Worm (Caenorhabditis elegans): ENCODE data around the gene iff-2.

The iff-2 gene

DNA sequence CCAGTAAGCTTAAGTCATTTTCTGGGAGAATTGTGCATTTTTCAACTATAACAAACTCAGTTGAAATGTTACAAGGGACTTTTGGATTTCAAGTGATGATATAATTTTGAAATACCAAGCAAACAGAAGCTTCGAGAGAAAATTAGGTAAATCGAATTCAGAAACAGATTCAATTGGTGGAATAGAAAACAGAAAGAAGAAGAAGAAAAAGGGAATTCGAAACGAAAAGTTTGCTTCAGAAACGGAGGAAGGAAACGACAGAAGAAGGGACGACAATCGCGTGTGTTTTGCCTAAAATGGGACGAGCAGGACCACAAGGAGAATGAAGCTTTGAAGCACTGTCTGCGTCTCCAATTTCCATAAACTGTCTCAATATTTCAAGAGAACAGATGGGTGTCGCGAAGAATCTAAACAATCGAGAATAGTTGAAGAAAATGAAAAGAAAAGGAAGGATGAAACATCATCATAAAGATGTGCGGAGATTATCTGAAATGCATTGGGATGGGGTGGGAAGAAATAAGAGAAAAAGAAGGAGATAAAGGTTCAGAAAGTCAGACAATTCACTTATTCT, 26.6 kb upstream of the iff-2 start:
- TF ChIP-seq bed-3 (GFP tag; optimal IDR thresholded peaks at IDR 0.05) (no peak), ham-2 (GFP tag; optimal IDR thresholded peaks at IDR 0.05) (no peak), blmp-1 (tag; optimal IDR thresholded peaks at IDR 0.05) (no peak), nhr-12 (tag; optimal IDR thresholded peaks at IDR 0.05) (no peak), M03D4.4 (tag; optimal IDR thresholded peaks at IDR 0.05) (no peak), elt-1 (tag; optimal IDR thresholded peaks at IDR 0.05; ENCODE audit: borderline replicate concordance, insufficient read depth) (peak; percentile 43), mab-5 (tag; optimal IDR thresholded peaks at IDR 0.05) (no peak), unc-120 (tag; optimal IDR thresholded peaks at IDR 0.05; ENCODE audit: poor library complexity, severe bottlenecking) (no peak), ces-1 (GFP tag; optimal IDR thresholded peaks at IDR 0.05) (peak; percentile 99), nhr-2 (tag; optimal IDR thresholded peaks at IDR 0.05) (no peak), ceh-39 (tag; optimal IDR thresholded peaks at IDR 0.05) (no peak), nhr-76 (tag; optimal IDR thresholded peaks at IDR 0.05) (no peak), drap-1 (GFP tag; optimal IDR thresholded peaks at IDR 0.05) (no peak), mls-2 (tag; optimal IDR thresholded peaks at IDR 0.05) (no peak)

DNA sequence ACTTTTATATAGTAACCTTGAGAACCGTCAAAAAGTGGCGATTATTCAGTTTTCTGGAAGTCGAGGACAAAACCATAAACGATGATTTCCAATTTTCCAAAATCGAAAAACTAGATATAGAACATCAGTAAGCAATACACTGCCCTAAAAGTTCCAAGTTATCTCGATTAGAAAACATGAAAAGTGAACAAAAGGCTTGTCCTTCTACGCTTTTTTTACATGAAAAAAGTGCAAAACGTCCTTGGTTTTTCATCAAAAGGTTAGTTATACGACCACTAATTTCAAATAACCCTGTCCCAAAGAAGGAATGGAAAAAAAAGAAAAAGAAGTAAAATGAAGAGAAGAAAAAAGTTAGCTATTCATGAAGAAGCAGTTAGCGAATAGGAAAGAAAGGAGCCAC, 24.8 kb upstream of the iff-2 start:
- TF ChIP-seq pha-4 (tag; optimal IDR thresholded peaks at IDR 0.05) (no peak), lsy-2 (tag; optimal IDR thresholded peaks at IDR 0.05) (no peak), snpc-4 (tag; optimal IDR thresholded peaks at IDR 0.05) (no peak), ces-1 (GFP tag; optimal IDR thresholded peaks at IDR 0.05) (no peak), sem-2 (GFP tag; optimal IDR thresholded peaks at IDR 0.05) (no peak), nhr-2 (tag; optimal IDR thresholded peaks at IDR 0.05) (no peak), unc-120 (tag; optimal IDR thresholded peaks at IDR 0.05; ENCODE audit: poor library complexity, severe bottlenecking) (no peak), lin-32 (GFP tag; optimal IDR thresholded peaks at IDR 0.05) (no peak)

DNA sequence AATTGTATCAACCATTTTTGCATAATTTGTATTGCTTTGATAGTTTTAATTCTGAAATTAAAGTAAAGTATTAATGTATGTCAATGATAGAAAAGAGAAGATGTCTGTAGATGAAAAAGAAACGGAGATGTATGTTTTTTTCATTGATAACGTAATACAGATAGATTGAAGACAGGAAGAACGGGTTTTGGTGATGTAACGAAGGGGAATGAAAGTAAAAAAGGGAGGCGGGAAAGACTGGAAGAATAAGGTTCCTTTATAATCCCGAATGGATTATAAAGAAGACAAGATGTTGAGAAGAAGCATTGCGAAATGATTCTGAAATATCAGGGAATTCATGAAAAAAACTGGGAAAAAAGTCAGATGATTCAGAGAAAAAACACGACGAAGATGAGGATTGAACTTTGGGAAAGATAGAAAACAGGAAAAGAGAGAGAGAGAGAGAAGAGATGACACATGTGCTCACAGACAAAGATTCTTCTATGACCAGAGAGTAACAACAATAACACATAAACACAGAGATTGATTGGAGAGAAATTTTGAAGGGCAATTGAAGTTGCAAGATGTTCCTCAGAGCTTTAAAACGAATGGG, 24.0 kb upstream of the iff-2 start, which contains the start of gene F54C9.11:
Gene F54C9.11, minus strand, starts transcription at position 51 of the 592 bp plus-strand sequence.
- TF ChIP-seq pha-4 (tag; optimal IDR thresholded peaks at IDR 0.05), result no peak
- no peak for TF ChIP-seq mep-1 (tag; optimal IDR thresholded peaks at IDR 0.05)
- no peak for TF ChIP-seq nhr-12 (tag; optimal IDR thresholded peaks at IDR 0.05)

DNA sequence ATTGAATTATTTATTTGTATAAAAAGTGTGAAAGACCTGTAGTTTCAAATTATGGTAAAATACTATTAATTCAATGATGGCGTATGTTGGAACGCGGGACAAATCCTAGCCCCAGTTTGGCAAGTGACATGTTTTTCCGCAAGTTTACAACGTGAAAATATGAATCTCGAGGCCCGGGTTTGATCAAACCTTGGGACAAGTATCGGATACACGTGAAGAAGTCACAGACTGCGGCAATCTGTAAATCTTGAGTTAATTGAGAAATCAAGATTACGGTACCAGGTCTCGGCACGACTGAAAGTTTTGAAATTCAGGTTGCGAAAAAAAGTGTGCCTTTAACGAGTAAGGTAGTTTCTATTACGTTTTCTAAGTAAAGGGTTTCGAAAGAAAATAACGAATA, 21.9 kb upstream of the iff-2 start:
- TF ChIP-seq elt-1 (tag; optimal IDR thresholded peaks at IDR 0.05; ENCODE audit: borderline replicate concordance, insufficient read depth) (no peak), mls-2 (tag; optimal IDR thresholded peaks at IDR 0.05) (no peak), lin-32 (GFP tag; optimal IDR thresholded peaks at IDR 0.05) (no peak), mep-1 (tag; optimal IDR thresholded peaks at IDR 0.05) (no peak), pha-4 (tag; optimal IDR thresholded peaks at IDR 0.05) (no peak), snpc-4 (tag; optimal IDR thresholded peaks at IDR 0.05) (no peak), blmp-1 (tag; optimal IDR thresholded peaks at IDR 0.05) (no peak), drap-1 (GFP tag; optimal IDR thresholded peaks at IDR 0.05) (no peak)

DNA sequence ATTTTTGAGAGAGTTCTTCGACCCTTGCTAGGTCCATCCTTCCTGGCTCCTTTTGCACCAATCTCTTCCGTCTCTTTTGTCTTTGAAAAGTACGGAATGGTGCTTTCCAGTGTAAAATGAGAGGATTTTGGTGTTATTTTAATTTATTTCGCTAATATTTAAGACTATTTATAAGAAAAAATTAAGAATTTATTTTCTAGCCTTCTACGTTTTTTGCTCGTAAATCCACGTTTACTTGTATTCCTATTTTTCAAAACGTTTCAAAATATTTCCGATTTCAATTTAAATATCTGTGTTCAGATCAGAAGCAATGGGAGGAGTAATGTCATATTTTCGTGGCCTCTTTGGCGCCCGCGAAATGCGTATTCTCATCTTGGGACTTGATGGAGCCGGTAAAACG, 20.5 kb upstream of the iff-2 start, which contains the start of gene arl-1:
Gene arl-1, plus strand, starts transcription at position 301 of the 400 bp plus-strand sequence.
- TF ChIP-seq nhr-76 (tag; optimal IDR thresholded peaks at IDR 0.05) (no peak), ceh-39 (tag; optimal IDR thresholded peaks at IDR 0.05) (no peak), tbx-8 (GFP tag; optimal IDR thresholded peaks at IDR 0.05) (no peak), nhr-2 (tag; optimal IDR thresholded peaks at IDR 0.05) (no peak), elt-1 (tag; optimal IDR thresholded peaks at IDR 0.05; ENCODE audit: borderline replicate concordance, insufficient read depth) (no peak), lin-32 (GFP tag; optimal IDR thresholded peaks at IDR 0.05) (no peak), M03D4.4 (tag; optimal IDR thresholded peaks at IDR 0.05) (no peak)

DNA sequence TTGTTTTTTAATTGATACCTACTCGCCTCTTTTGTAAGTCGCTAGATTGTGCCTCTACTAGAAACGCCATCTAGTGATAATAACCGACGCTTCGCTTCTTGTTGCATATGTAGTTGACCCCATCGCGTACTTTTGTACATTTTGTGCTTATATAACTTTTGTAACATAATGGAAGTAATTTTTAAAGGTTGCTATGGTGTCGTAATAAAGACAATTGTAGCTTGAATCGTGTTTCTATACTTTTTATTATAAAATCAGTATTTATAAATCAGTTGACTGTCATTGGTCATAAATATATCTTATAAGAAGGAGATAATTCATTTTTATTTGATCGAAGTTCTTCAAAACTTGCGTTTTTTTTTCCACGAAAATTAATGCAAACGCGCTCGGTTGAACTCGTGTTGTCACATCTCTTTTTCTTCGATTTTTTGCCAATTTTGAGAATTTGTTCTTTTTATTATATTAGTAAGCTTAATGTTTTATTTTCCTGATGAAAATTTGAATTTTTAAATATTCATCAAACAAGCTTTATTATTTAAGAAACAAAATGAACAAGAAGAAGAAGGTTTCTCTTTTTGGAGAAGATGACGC, 16.4 kb upstream of the iff-2 start, which contains the start of gene F54C9.9:
Gene F54C9.9, plus strand, starts transcription at position 541 of the 591 bp plus-strand sequence.
- no peak for TF ChIP-seq nhr-12 (tag; optimal IDR thresholded peaks at IDR 0.05)
- TF ChIP-seq ceh-39 (tag; optimal IDR thresholded peaks at IDR 0.05), result no peak
- peak; percentile 9 for TF ChIP-seq lsy-2 (tag; optimal IDR thresholded peaks at IDR 0.05)

DNA sequence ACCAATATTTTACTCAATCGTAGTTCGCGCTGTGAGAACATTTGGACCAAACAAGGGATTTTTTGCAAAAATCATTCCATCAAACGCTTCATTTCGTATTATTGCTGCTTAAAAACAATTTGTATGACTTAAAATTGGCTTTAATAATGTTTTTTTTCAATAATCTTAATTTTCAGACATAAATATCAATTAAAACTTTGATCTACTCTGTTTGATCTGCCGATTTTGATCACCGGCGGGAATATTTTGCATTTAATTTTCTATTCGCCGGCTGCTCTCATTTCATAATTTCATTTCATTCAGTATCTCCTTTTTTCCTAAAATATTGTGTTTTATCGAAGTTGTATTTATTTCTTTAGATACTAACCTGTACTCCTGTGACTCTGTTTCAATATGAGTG, 14.0 kb upstream of the iff-2 start, which contains the start of gene puf-5:
Gene puf-5, plus strand, starts transcription at position 358 of the 400 bp plus-strand sequence.
- TF ChIP-seq pha-4 (tag; optimal IDR thresholded peaks at IDR 0.05) (no peak), nhr-2 (tag; optimal IDR thresholded peaks at IDR 0.05) (no peak), tbx-8 (GFP tag; optimal IDR thresholded peaks at IDR 0.05) (no peak), sptf-1 (tag; optimal IDR thresholded peaks at IDR 0.05) (no peak), ham-2 (GFP tag; optimal IDR thresholded peaks at IDR 0.05) (no peak), unc-39 (tag; optimal IDR thresholded peaks at IDR 0.05) (no peak), flh-1 (GFP tag; optimal IDR thresholded peaks at IDR 0.05) (no peak), unc-62 (GFP tag; optimal IDR thresholded peaks at IDR 0.05) (no peak), ceh-39 (tag; optimal IDR thresholded peaks at IDR 0.05) (no peak)

Measured in whole organism, mixed stage, embryonic.